Worm (Caenorhabditis elegans) whole organism, L4 larva: ENCODE measurements around the gene ZK816.3.

ENCODE experiments used
- F26F4.8 ChIP-seq: fragments of 200-800 bp; sonication (Bioruptor generic); conservative IDR thresholded peaks from 2 replicates; pipeline ENCODE4 v1.3.6; 2022; ENCODE audit warnings: missing genetic modification characterization, missing compliant biosample characterization
- R02D3.7 ChIP-seq: fragments of 150-350 bp; sonication (generic microtip); optimal IDR thresholded peaks from 3 replicates; lab custom pipeline; 2014; ENCODE audit warnings: missing biosample characterization, missing genetic modification characterization
- ama-1 ChIP-seq: fragments of 150-350 bp; optimal IDR thresholded peaks from 2 replicates; lab custom pipeline; 2014; ENCODE audit warnings: inconsistent platforms, mixed read lengths
- lin-1 ChIP-seq: fragments of 200-800 bp; sonication (Bioruptor generic); IDR thresholded peaks from 2 replicates; pipeline ENCODE4 v1.3.6; 2022; ENCODE audit warnings: missing genetic modification reagents, missing genetic modification characterization, missing compliant biosample characterization
- lin-13 ChIP-seq: fragments of 150-350 bp; optimal IDR thresholded peaks from 2 replicates; lab custom pipeline; 2014; ENCODE audit warnings: missing biosample characterization, missing genetic modification reagents, missing genetic modification characterization
- lir-3 ChIP-seq: sonication (generic microtip); optimal IDR thresholded peaks from 2 replicates; lab custom pipeline; 2016; ENCODE audit warnings: mild to moderate bottlenecking, missing genetic modification characterization, missing compliant biosample characterization
- php-3 ChIP-seq: fragments of 200-800 bp; sonication (Bioruptor generic); IDR thresholded peaks from 2 replicates; pipeline ENCODE4 v1.3.6; 2022; ENCODE audit warnings: missing genetic modification reagents, missing genetic modification characterization, missing compliant biosample characterization
- pqm-1 ChIP-seq: sonication (generic microtip); optimal IDR thresholded peaks from 2 replicates; lab custom pipeline; 2017; ENCODE audit warnings: missing biosample characterization, missing genetic modification characterization
- skn-1 ChIP-seq: fragments of 150-350 bp; optimal IDR thresholded peaks from 2 replicates; lab custom pipeline; 2014; ENCODE audit warnings: missing biosample characterization, missing genetic modification characterization
- tag-97 ChIP-seq: fragments of 200-800 bp; sonication (Bioruptor generic); IDR thresholded peaks from 2 replicates; pipeline ENCODE4 v1.3.6; 2022; ENCODE audit warnings: missing genetic modification characterization, missing compliant biosample characterization
- zip-11 ChIP-seq: fragments of 200-800 bp; sonication (Bioruptor generic); IDR thresholded peaks from 2 replicates; pipeline ENCODE4 v1.3.6; 2022; ENCODE audit warnings: missing genetic modification characterization, missing compliant biosample characterization
- ztf-11 ChIP-seq: fragments of 150-350 bp; optimal IDR thresholded peaks from 2 replicates; lab custom pipeline; 2014; ENCODE audit warnings: missing biosample characterization, missing genetic modification characterization

DNA sequence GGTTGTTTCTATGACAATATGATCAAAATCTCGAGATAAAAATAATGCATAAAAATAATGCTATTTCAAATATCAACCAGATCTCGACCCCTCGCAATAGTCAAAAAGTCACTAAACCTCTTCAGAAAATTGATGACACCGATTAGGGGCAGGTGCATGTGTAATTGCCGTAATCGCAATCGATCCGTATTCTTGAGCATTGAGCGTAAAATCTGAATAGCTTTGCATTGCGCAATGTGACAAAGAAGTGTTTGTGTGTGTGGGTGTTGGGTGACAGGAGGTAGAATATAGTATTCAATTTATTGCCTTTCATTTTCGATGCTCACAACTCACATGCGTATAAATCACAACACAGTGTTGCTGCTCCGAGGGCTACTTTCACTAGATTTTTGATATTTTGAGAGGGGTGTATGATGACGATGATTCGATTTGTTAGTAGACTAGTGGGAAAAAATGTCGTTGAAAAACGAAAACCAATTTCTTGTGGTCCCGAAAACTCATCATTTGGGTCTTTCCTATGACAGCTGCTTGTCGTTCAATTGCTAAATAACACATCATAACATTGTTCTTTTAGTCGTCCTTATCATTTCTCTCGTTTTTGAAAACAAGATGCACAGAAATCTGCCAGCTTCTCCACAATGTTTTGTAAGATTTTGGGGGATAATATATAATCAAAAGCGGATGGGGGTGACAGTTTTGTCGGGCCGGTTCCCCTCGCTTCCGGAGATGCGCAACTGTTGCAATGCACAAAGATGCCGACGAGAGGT lies 32.1 kb upstream of the ZK816.3 start:
- TF ChIP-seq lin-1 (GFP tag; lab: Robert Waterston, UW) (no peak), F26F4.8 (GFP tag; lab: Robert Waterston, UW) (no peak), lir-3 (tag; lab: Kevin White, UChicago) (no peak), php-3 (GFP tag; lab: Robert Waterston, UW) (no peak), zip-11 (GFP tag; lab: Robert Waterston, UW) (no peak), ztf-11 (no peak), ama-1 (lab: Kevin White, UChicago) (no peak), R02D3.7 (tag; lab: Kevin White, UChicago) (no peak), lin-13 (GFP tag; lab: Kevin White, UChicago) (no peak), tag-97 (GFP tag; lab: Robert Waterston, UW) (no peak), skn-1 (tag; lab: Kevin White, UChicago) (no peak), pqm-1 (tag; lab: Kevin White, UChicago) (no peak)
